Fruit fly (Drosophila melanogaster): ENCODE measurements around the gene CG8813.

Gene CG8813

DNA sequence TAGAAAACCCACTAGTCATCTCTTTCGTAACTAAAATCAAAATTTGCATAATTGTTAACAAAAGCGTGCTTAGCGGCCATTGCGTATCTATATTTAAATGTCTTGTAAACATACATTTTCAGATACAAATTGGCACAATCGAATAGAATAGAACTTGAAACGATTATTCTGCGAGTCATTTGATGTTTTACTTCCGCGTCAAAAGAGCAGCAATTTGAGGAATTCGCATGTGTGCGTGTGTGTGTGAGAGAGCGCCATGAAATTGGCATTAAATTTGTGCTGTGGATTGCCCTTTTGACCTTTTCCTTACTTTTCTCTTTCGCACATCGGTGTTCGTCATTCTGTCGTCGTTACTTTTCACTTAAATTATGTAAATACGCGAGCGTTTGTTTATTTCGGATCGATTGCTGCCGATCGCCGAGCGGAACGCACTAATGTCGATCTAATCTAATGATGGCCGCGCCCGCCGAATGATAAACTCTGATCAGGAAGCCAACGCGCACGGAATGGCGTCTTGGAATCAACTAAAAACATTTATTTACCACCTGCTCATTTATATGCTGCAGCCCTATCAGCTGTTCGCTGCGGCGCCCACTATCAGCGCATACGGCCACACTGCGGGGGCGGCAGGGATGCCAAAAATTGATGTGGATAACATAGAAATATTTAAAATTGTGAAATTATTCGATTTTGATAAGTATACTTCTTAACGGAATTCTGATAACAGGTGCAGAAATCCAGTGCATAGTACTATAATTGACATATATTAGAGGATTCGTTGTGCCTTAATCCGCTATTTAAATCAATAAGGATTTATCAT is 15.4 kb downstream of the CG8813 start (continued):
- TF ChIP-seq chn (GFP tag; optimal IDR thresholded peaks at IDR 0.05) (peak; percentile 13), gcm2 (GFP tag; optimal IDR thresholded peaks at IDR 0.05) (no peak), Sox100B (GFP tag; optimal IDR thresholded peaks at IDR 0.05) (no peak), Dip2 (GFP tag; IDR thresholded peaks at IDR 0.05) (no peak), B-H1 (GFP tag; IDR thresholded peaks at IDR 0.05) (no peak; the same call in 2 of the 3 replicates), PHDP (tag; optimal IDR thresholded peaks at IDR 0.05) (peak; percentile 33), CG17568 (GFP tag; optimal IDR thresholded peaks at IDR 0.05) (no peak), Mad (GFP tag; optimal IDR thresholded peaks at IDR 0.05) (peak; percentile 63), Hsf (GFP tag; optimal IDR thresholded peaks at IDR 0.05) (no peak), CG17802 (tag; optimal IDR thresholded peaks at IDR 0.05) (peak; percentile 37), E2f1 (GFP tag; IDR thresholded peaks at IDR 0.05) (peak; percentile 37; the same call in 1 of the 2 replicates), CG15696 (tag; optimal IDR thresholded peaks at IDR 0.05) (peak; percentile 11), Ets65A (GFP tag) (no peak), CG32532 (GFP tag; IDR thresholded peaks at IDR 0.05) (peak; percentile 70), CG12236 (GFP tag; optimal IDR thresholded peaks at IDR 0.05) (no peak), CG18764 (GFP tag; optimal IDR thresholded peaks at IDR 0.05) (no peak), CG12391 (tag; optimal IDR thresholded peaks at IDR 0.05) (no peak), CG10565 (GFP tag; optimal IDR thresholded peaks at IDR 0.05) (no peak), Ets97D (GFP tag; optimal IDR thresholded peaks at IDR 0.05) (peak; percentile 71), CG17385 (GFP tag; optimal IDR thresholded peaks at IDR 0.05) (peak; percentile 32), aop (GFP tag; IDR thresholded peaks at IDR 0.05) (peak; percentile 42; the same call in 1 of the 2 replicates), H15 (GFP tag; IDR thresholded peaks at IDR 0.05) (no peak), CG10959 (GFP tag; IDR thresholded peaks at IDR 0.05) (peak; percentile 42), CkIIα-i1 (GFP tag; IDR thresholded peaks at IDR 0.05) (no peak), CG13624 (GFP tag; optimal IDR thresholded peaks at IDR 0.05) (peak; percentile 85), CG4328 (GFP tag; optimal IDR thresholded peaks at IDR 0.05) (peak; percentile 46), CG30020 (tag; optimal IDR thresholded peaks at IDR 0.05) (peak; percentile 32), CG13287 (GFP tag; IDR thresholded peaks at IDR 0.05; ENCODE audit: partially characterized antibody) (peak; percentile 6; the same call in 1 of the 2 replicates), zfh2 (GFP tag; optimal IDR thresholded peaks at IDR 0.05) (peak; percentile 11), CG12659 (GFP tag; optimal IDR thresholded peaks at IDR 0.05) (peak; percentile 84), fd3F (GFP tag; optimal IDR thresholded peaks at IDR 0.05) (no peak), ATbp (GFP tag; optimal IDR thresholded peaks at IDR 0.05) (peak; percentile 14), CG1024 (GFP tag; IDR thresholded peaks at IDR 0.05) (no peak), Side (GFP tag; optimal IDR thresholded peaks at IDR 0.05) (no peak), HmgD (GFP tag; optimal IDR thresholded peaks at IDR 0.05) (no peak), p53 (GFP tag; optimal IDR thresholded peaks at IDR 0.05) (no peak), CG6175 (GFP tag; IDR thresholded peaks at IDR 0.05) (peak; percentile 55; the same call in 1 of the 3 replicates), B-H2 (GFP tag; optimal IDR thresholded peaks at IDR 0.05) (peak; percentile 87), CoRest (tag; optimal IDR thresholded peaks at IDR 0.05) (peak; percentile 41), Stat92E (GFP tag; optimal IDR thresholded peaks at IDR 0.05) (peak in 1 of 3 experiments; percentile 19), CG13424 (tag; optimal IDR thresholded peaks at IDR 0.05) (peak; percentile 52), Antp (GFP tag; optimal IDR thresholded peaks at IDR 0.05) (peak; percentile 13), stwl (tag; optimal IDR thresholded peaks at IDR 0.05) (peak; percentile 80), Dip3 (GFP tag; optimal IDR thresholded peaks at IDR 0.05) (no peak), hbn (GFP tag; IDR thresholded peaks at IDR 0.05; ENCODE audit: partially characterized antibody) (peak; percentile 24; the same call in 1 of the 2 replicates), CG10321 (GFP tag; IDR thresholded peaks at IDR 0.05) (no peak), NK7.1 (GFP tag; optimal IDR thresholded peaks at IDR 0.05) (no peak), CG1233 (GFP tag; optimal IDR thresholded peaks at IDR 0.05) (no peak), CG17912 (GFP tag; optimal IDR thresholded peaks at IDR 0.05) (peak; percentile 39)
